Worm (Caenorhabditis elegans) whole organism, young adult: ENCODE measurements around the gene C39D10.1.

Source experiments
- B0019.2 ChIP-seq: fragments of 200-800 bp; sonication (Bioruptor generic); conservative IDR thresholded peaks from 2 replicates; pipeline ENCODE4 v1.3.6; 2022; ENCODE audit warnings: missing genetic modification reagents, missing genetic modification characterization, missing compliant biosample characterization
- B0336.3 ChIP-seq: fragments of 200-800 bp; sonication (Bioruptor generic); IDR thresholded peaks from 2 replicates; pipeline ENCODE4 v1.3.6; 2022; ENCODE audit warnings: missing genetic modification characterization, missing compliant biosample characterization
- D2030.7 ChIP-seq: fragments of 200-800 bp; sonication (Bioruptor generic); IDR thresholded peaks from 2 replicates; pipeline ENCODE4 v1.3.6; 2022; ENCODE audit warnings: missing genetic modification reagents, missing genetic modification characterization, missing compliant biosample characterization
- F23B12.7 ChIP-seq: sonication (generic microtip); optimal IDR thresholded peaks from 2 replicates; lab custom pipeline; 2017; ENCODE audit warnings: missing genetic modification characterization, mild to moderate bottlenecking, missing compliant biosample characterization, antibody characterized with exemption, moderate library complexity; ENCODE audit not compliant: insufficient read depth
- F33H1.4 ChIP-seq: fragments of 200-800 bp; sonication (Bioruptor generic); IDR thresholded peaks from 2 replicates; pipeline ENCODE4 v1.3.6; 2022; ENCODE audit warnings: missing genetic modification reagents, missing genetic modification characterization, missing compliant biosample characterization
- F52B5.7 ChIP-seq: sonication (generic microtip); optimal IDR thresholded peaks from 2 replicates; lab custom pipeline; 2016; ENCODE audit warnings: mild to moderate bottlenecking, missing genetic modification characterization, missing compliant biosample characterization
- K11D2.4 ChIP-seq: fragments of 200-800 bp; sonication (Bioruptor generic); IDR thresholded peaks from 2 replicates; pipeline ENCODE4 v1.3.6; 2022; ENCODE audit warnings: missing genetic modification reagents, missing genetic modification characterization, missing compliant biosample characterization
- T07F8.4 ChIP-seq: sonication (generic microtip); optimal IDR thresholded peaks from 2 replicates; lab custom pipeline; 2016; ENCODE audit warnings: mild to moderate bottlenecking, missing genetic modification characterization, moderate library complexity, missing compliant biosample characterization
- Y67H2A.10 ChIP-seq: fragments of 200-800 bp; sonication (Bioruptor generic); conservative IDR thresholded peaks from 2 replicates; pipeline ENCODE4 v1.3.6; 2022; ENCODE audit warnings: missing genetic modification reagents, missing genetic modification characterization, missing compliant biosample characterization
- ama-1 ChIP-seq, 3 experiments: fragments of 150-350 bp in 1 of 3; sonication (generic microtip) in 2 of 3; optimal IDR thresholded peaks; 2 replicates each; lab custom pipeline; 2014 to 2018; ENCODE audit warnings: missing biosample characterization in 2 of 3, missing genetic modification characterization in 2 of 3, missing genetic modification reagents in 2 of 3
- aptf-2 ChIP-seq: fragments of 200-800 bp; sonication (Bioruptor generic); conservative IDR thresholded peaks from 2 replicates; pipeline ENCODE4 v1.3.6; 2022; ENCODE audit warnings: missing genetic modification reagents, missing genetic modification characterization, missing compliant biosample characterization
- athp-1 ChIP-seq: sonication (generic microtip); optimal IDR thresholded peaks from 2 replicates; lab custom pipeline; 2017; ENCODE audit warnings: mild to moderate bottlenecking, missing genetic modification characterization, missing compliant biosample characterization
- attf-6 ChIP-seq: fragments of 200-800 bp; sonication (Bioruptor generic); IDR thresholded peaks from 2 replicates; pipeline ENCODE4 v1.3.6; 2022; ENCODE audit warnings: missing genetic modification reagents, missing genetic modification characterization, missing compliant biosample characterization
- bed-1 ChIP-seq: fragments of 200-800 bp; sonication (Bioruptor generic); IDR thresholded peaks from 2 replicates; pipeline ENCODE4 v1.3.6; 2022; ENCODE audit warnings: missing genetic modification reagents, missing genetic modification characterization, missing compliant biosample characterization
- bed-2 ChIP-seq: fragments of 200-800 bp; sonication (Bioruptor generic); IDR thresholded peaks from 2 replicates; pipeline ENCODE4 v1.3.6; 2022; ENCODE audit warnings: missing genetic modification reagents, missing genetic modification characterization, missing compliant biosample characterization
- cebp-1 ChIP-seq, 2 experiments: fragments of 200-800 bp in 1 of 2; sonication (Bioruptor generic) in 1 of 2; sonication (generic microtip) in 1 of 2; IDR thresholded peaks in 1 of 2; optimal IDR thresholded peaks in 1 of 2; 2 replicates each; pipeline versions ENCODE4 v1.3.6 to Lab custom; 2017 to 2022; ENCODE audit warnings: missing compliant biosample characterization in 2 of 2, missing genetic modification characterization in 2 of 2, mild to moderate bottlenecking in 1 of 2, missing genetic modification reagents in 1 of 2, moderate library complexity in 1 of 2
- cebp-2 ChIP-seq: fragments of 200-800 bp; sonication (Bioruptor generic); IDR thresholded peaks from 2 replicates; pipeline ENCODE4 v1.3.6; 2022; ENCODE audit warnings: missing genetic modification characterization, missing compliant biosample characterization
- ceh-58 ChIP-seq: fragments of 200-800 bp; sonication (Bioruptor generic); IDR thresholded peaks from 2 replicates; pipeline ENCODE4 v1.3.6; 2022; ENCODE audit warnings: missing genetic modification characterization, missing compliant biosample characterization
- ceh-91 ChIP-seq: fragments of 200-800 bp; sonication (Bioruptor generic); IDR thresholded peaks from 2 replicates; pipeline ENCODE4 v1.3.6; 2022; ENCODE audit warnings: missing genetic modification reagents, missing genetic modification characterization, missing compliant biosample characterization
- dox-1 ChIP-seq: fragments of 200-800 bp; sonication (Bioruptor generic); IDR thresholded peaks from 2 replicates; pipeline ENCODE4 v1.3.6; 2022; ENCODE audit warnings: missing genetic modification reagents, missing genetic modification characterization, missing compliant biosample characterization
- efl-1 ChIP-seq: fragments of 150-350 bp; optimal IDR thresholded peaks from 2 replicates; lab custom pipeline; 2014; ENCODE audit warnings: missing biosample characterization, missing genetic modification reagents, missing genetic modification characterization
- egrh-3 ChIP-seq: fragments of 200-800 bp; sonication (Bioruptor generic); IDR thresholded peaks from 2 replicates; pipeline ENCODE4 v1.3.6; 2022; ENCODE audit warnings: missing genetic modification reagents, missing genetic modification characterization, missing compliant biosample characterization
- ekl-4 ChIP-seq: fragments of 200-800 bp; sonication (Bioruptor generic); IDR thresholded peaks from 2 replicates; pipeline ENCODE4 v1.3.6; 2022; ENCODE audit warnings: missing genetic modification reagents, missing genetic modification characterization, missing compliant biosample characterization
- ets-4 ChIP-seq: fragments of 200-800 bp; sonication (Bioruptor generic); optimal IDR thresholded peaks from 2 replicates; lab custom pipeline; 2018; ENCODE audit warnings: mild to moderate bottlenecking, missing genetic modification characterization, missing compliant biosample characterization
- fkh-3 ChIP-seq: sonication (generic microtip); optimal IDR thresholded peaks from 2 replicates; lab custom pipeline; 2016; ENCODE audit warnings: mild to moderate bottlenecking, missing genetic modification characterization, missing compliant biosample characterization
- lag-1 ChIP-seq: fragments of 200-800 bp; sonication (Bioruptor generic); IDR thresholded peaks from 2 replicates; pipeline ENCODE4 v1.3.6; 2022; ENCODE audit warnings: missing genetic modification reagents, missing genetic modification characterization, missing compliant biosample characterization
- let-607 ChIP-seq, 2 experiments: fragments of 200-800 bp in 1 of 2; sonication (Bioruptor generic) in 1 of 2; sonication (generic microtip) in 1 of 2; optimal IDR thresholded peaks; 2 replicates each; lab custom pipeline; 2016 to 2018; ENCODE audit warnings: mild to moderate bottlenecking in 2 of 2, missing compliant biosample characterization in 2 of 2, missing genetic modification characterization in 2 of 2, moderate library complexity in 2 of 2, missing genotype in 1 of 2
- lin-40 ChIP-seq: sonication (generic microtip); optimal IDR thresholded peaks from 2 replicates; lab custom pipeline; 2016; ENCODE audit warnings: missing genetic modification characterization, mild to moderate bottlenecking, missing compliant biosample characterization, missing genotype, missing genetic modification reagents
- lir-1 ChIP-seq: fragments of 200-800 bp; sonication (Bioruptor generic); conservative IDR thresholded peaks from 2 replicates; pipeline ENCODE4 v1.3.6; 2022; ENCODE audit warnings: missing genetic modification reagents, missing genetic modification characterization, missing compliant biosample characterization
- madf-3 ChIP-seq: fragments of 200-800 bp; sonication (Bioruptor generic); IDR thresholded peaks from 2 replicates; pipeline ENCODE4 v1.3.6; 2022; ENCODE audit warnings: missing genetic modification reagents, missing genetic modification characterization, missing compliant biosample characterization
- madf-8 ChIP-seq: fragments of 200-800 bp; sonication (Bioruptor generic); conservative IDR thresholded peaks from 2 replicates; pipeline ENCODE4 v1.3.6; 2022; ENCODE audit warnings: missing genetic modification reagents, missing genetic modification characterization, missing compliant biosample characterization
- mcd-1 ChIP-seq: fragments of 200-800 bp; sonication (Bioruptor generic); IDR thresholded peaks from 2 replicates; pipeline ENCODE4 v1.3.6; 2022; ENCODE audit warnings: missing genetic modification reagents, missing genetic modification characterization, missing compliant biosample characterization
- mes-4 ChIP-seq: sonication (generic microtip); optimal IDR thresholded peaks from 2 replicates; lab custom pipeline; 2016; ENCODE audit warnings: missing genotype, missing genetic modification characterization, missing compliant biosample characterization
- mxl-1 ChIP-seq: sonication (generic microtip); optimal IDR thresholded peaks from 2 replicates; lab custom pipeline; 2016; ENCODE audit warnings: missing genetic modification characterization, missing compliant biosample characterization
- nhr-179 ChIP-seq: sonication (generic microtip); optimal IDR thresholded peaks from 2 replicates; lab custom pipeline; 2016; ENCODE audit warnings: mild to moderate bottlenecking, missing genetic modification characterization, missing compliant biosample characterization
- nhr-90 ChIP-seq: sonication (generic microtip); optimal IDR thresholded peaks from 2 replicates; lab custom pipeline; 2016; ENCODE audit warnings: missing genotype, mild to moderate bottlenecking, missing genetic modification characterization, missing compliant biosample characterization
- sdz-38 ChIP-seq: sonication (generic microtip); optimal IDR thresholded peaks from 2 replicates; lab custom pipeline; 2016; ENCODE audit warnings: missing genotype, missing genetic modification characterization, missing compliant biosample characterization
- snpc-3.4 ChIP-seq: sonication (generic microtip); optimal IDR thresholded peaks from 2 replicates; lab custom pipeline; 2017; ENCODE audit warnings: missing genetic modification characterization, mild to moderate bottlenecking, missing compliant biosample characterization, antibody characterized with exemption, moderate library complexity, missing genotype, missing genetic modification reagents
- snpc-4 ChIP-seq, 5 experiments: fragments of 150-350 bp in 1 of 5; sonication (generic microtip) in 4 of 5; optimal IDR thresholded peaks; 2 replicates each; lab custom pipeline; 2014 to 2018; ENCODE audit warnings: missing genetic modification characterization in 5 of 5, missing biosample characterization in 3 of 5, antibody characterized with exemption in 2 of 5, mild to moderate bottlenecking in 2 of 5, missing compliant biosample characterization in 2 of 5, missing genotype in 2 of 5, moderate library complexity in 2 of 5, missing genetic modification reagents in 1 of 5
- somi-1 ChIP-seq: fragments of 200-800 bp; sonication (Bioruptor generic); optimal IDR thresholded peaks from 2 replicates; lab custom pipeline; 2018; ENCODE audit warnings: mild to moderate bottlenecking, missing genetic modification characterization, missing compliant biosample characterization
- sptf-2 ChIP-seq: fragments of 200-800 bp; sonication (Bioruptor generic); optimal IDR thresholded peaks from 2 replicates; lab custom pipeline; 2018; ENCODE audit warnings: mild to moderate bottlenecking, missing genetic modification characterization, missing compliant biosample characterization
- tbx-9 ChIP-seq: sonication (generic microtip); optimal IDR thresholded peaks from 2 replicates; lab custom pipeline; 2016; ENCODE audit warnings: borderline replicate concordance, missing genetic modification characterization, inconsistent platforms, missing compliant biosample characterization
- unc-62 ChIP-seq: fragments of 150-350 bp; optimal IDR thresholded peaks from 2 replicates; lab custom pipeline; 2014; ENCODE audit warnings: missing biosample characterization, missing genetic modification reagents, missing genetic modification characterization
- zim-3 ChIP-seq: sonication (generic microtip); optimal IDR thresholded peaks from 2 replicates; lab custom pipeline; 2017; ENCODE audit warnings: mild to moderate bottlenecking, missing genetic modification characterization, moderate library complexity, missing compliant biosample characterization
- ztf-18 ChIP-seq: sonication (generic microtip); optimal IDR thresholded peaks from 2 replicates; lab custom pipeline; 2016; ENCODE audit warnings: missing genotype, mild to moderate bottlenecking, missing genetic modification characterization, missing compliant biosample characterization
- ztf-22 ChIP-seq: fragments of 200-800 bp; sonication (Bioruptor generic); optimal IDR thresholded peaks from 2 replicates; lab custom pipeline; 2018; ENCODE audit warnings: mild to moderate bottlenecking, missing genetic modification characterization, moderate library complexity, missing compliant biosample characterization

The C39D10.1 gene

ce11 chrX:7906430-7907014 lies at the start of gene C39D10.1:
Gene C39D10.1 (plus strand): TSS chrX:7906964.
- TF ChIP-seq cebp-1 (GFP tag; IDR thresholded peaks at IDR 0.05; lab: Robert Waterston, UW) (no peak), cebp-1 (tag; optimal IDR thresholded peaks at IDR 0.05; lab: Kevin White, UChicago) (no peak), attf-6 (GFP tag; lab: Robert Waterston, UW) (peak; percentile 19; the same call in 1 of the 2 replicates), nhr-179 (tag; lab: Kevin White, UChicago) (no peak), efl-1 (no peak), snpc-3.4 (no peak), mes-4 (tag; lab: Kevin White, UChicago) (peak; percentile 26), F52B5.7 (tag; lab: Kevin White, UChicago) (no peak), B0019.2 (no peak), somi-1 (GFP tag; lab: Kevin White, UChicago) (no peak), T07F8.4 (tag; lab: Kevin White, UChicago) (no peak), F33H1.4 (GFP tag; lab: Robert Waterston, UW) (no peak), B0336.3 (GFP tag; lab: Robert Waterston, UW) (no peak), dox-1 (peak; percentile 28; the same call in 1 of the 2 replicates), ztf-18 (peak; percentile 34), D2030.7 (GFP tag; lab: Robert Waterston, UW) (peak; percentile 64), fkh-3 (no peak), lin-40 (tag; lab: Kevin White, UChicago) (peak; percentile 8), madf-8 (GFP tag; lab: Robert Waterston, UW) (no peak), F23B12.7 (tag; lab: Kevin White, UChicago) (peak; percentile 31), mcd-1 (no peak), ceh-58 (GFP tag; lab: Robert Waterston, UW) (no peak), ama-1 (optimal IDR thresholded peaks at IDR 0.05; lab: Kevin White, UChicago) (no peak), ama-1 (GFP tag; optimal IDR thresholded peaks at IDR 0.05; lab: Kevin White, UChicago) (peak in 1 of 2 experiments; percentile 87), lag-1 (GFP tag; lab: Robert Waterston, UW) (no peak), K11D2.4 (GFP tag; lab: Robert Waterston, UW) (no peak), ets-4 (GFP tag; lab: Kevin White, UChicago) (no peak), nhr-90 (tag; lab: Kevin White, UChicago) (peak; percentile 71), let-607 (tag; optimal IDR thresholded peaks at IDR 0.05; lab: Kevin White, UChicago) (no peak), unc-62 (no peak), lir-1 (GFP tag; lab: Robert Waterston, UW) (no peak), zim-3 (tag; lab: Kevin White, UChicago) (no peak), athp-1 (tag; lab: Kevin White, UChicago) (no peak), madf-3 (GFP tag; lab: Robert Waterston, UW) (no peak), aptf-2 (no peak), sdz-38 (no peak), egrh-3 (GFP tag; lab: Robert Waterston, UW) (no peak), ekl-4 (GFP tag; lab: Robert Waterston, UW) (no peak), snpc-4 (GFP tag; optimal IDR thresholded peaks at IDR 0.05; lab: Kevin White, UChicago) (peak; percentile 75), snpc-4 (tag; optimal IDR thresholded peaks at IDR 0.05; lab: Kevin White, UChicago) (peak in 1 of 4 experiments; percentile 67), bed-2 (no peak), ceh-91 (GFP tag; lab: Robert Waterston, UW) (no peak), cebp-2 (no peak), sptf-2 (GFP tag; lab: Kevin White, UChicago) (no peak), mxl-1 (peak; percentile 15), bed-1 (no peak), Y67H2A.10 (GFP tag; lab: Robert Waterston, UW) (no peak), ztf-22 (GFP tag; lab: Kevin White, UChicago) (no peak), tbx-9 (tag; lab: Kevin White, UChicago) (no peak)
